Worm (Caenorhabditis elegans) whole organism, midembryonic: Measurements from ENCODE around the gene Y48B6A.10.

Source experiments
- cog-1 ChIP-seq: sonication (generic microtip); optimal IDR thresholded peaks from 2 replicates; lab custom pipeline; 2016; ENCODE audit warnings: missing genetic modification characterization, missing compliant biosample characterization
- tab-1 ChIP-seq: fragments of 200-800 bp; sonication (Bioruptor generic); IDR thresholded peaks from 2 replicates; pipeline ENCODE4 v1.3.6; 2022; ENCODE audit warnings: missing genetic modification characterization, missing compliant biosample characterization
- ztf-23 ChIP-seq: fragments of 200-800 bp; sonication (Bioruptor generic); IDR thresholded peaks from 2 replicates; pipeline ENCODE4 v1.3.6; 2022; ENCODE audit warnings: missing genetic modification reagents, missing genetic modification characterization, missing compliant biosample characterization

- TF ChIP-seq cog-1 (tag; lab: Kevin White, UChicago) (no peak), tab-1 (GFP tag; lab: Robert Waterston, UW) (no peak), ztf-23 (GFP tag; lab: Robert Waterston, UW) (no peak)
Measured at ce11 chrII:14187456-14187855, 26.8 kb upstream of the Y48B6A.10 start.
